Fruit fly (Drosophila melanogaster) whole organism, pupa: Measurements from ENCODE around the gene Mf.

Source experiments
- CG10348 ChIP-seq: fragments of 200-800 bp; sonication (Bioruptor generic); IDR thresholded peaks from 2 replicates; pipeline ENCODE4 v1.3.6; 2022; ENCODE audit warnings: missing biosample characterization, missing genetic modification characterization
- CG12605 ChIP-seq: fragments of 200-800 bp; sonication (Bioruptor generic); IDR thresholded peaks from 2 replicates; pipeline ENCODE4 v1.3.6; 2022; ENCODE audit warnings: missing biosample characterization, missing genetic modification characterization
- CG13204 ChIP-seq: fragments of 200-800 bp; sonication (Bioruptor generic); optimal IDR thresholded peaks from 2 replicates; lab custom pipeline; 2018; ENCODE audit warnings: missing biosample characterization, mild to moderate bottlenecking, missing genetic modification characterization, moderate library complexity
- CG14655 ChIP-seq: fragments of 200-800 bp; sonication (Bioruptor generic); optimal IDR thresholded peaks from 3 replicates; lab custom pipeline; 2017; ENCODE audit warnings: mild to moderate bottlenecking, missing biosample characterization, missing genetic modification reagents, missing genetic modification characterization
- CG15710 ChIP-seq: fragments of 200-800 bp; sonication (Bioruptor generic); optimal IDR thresholded peaks from 2 replicates; lab custom pipeline; 2018; ENCODE audit warnings: missing biosample characterization, mild to moderate bottlenecking, missing genetic modification characterization, moderate library complexity
- CG17806 ChIP-seq: fragments of 200-800 bp; sonication (Bioruptor generic); optimal IDR thresholded peaks from 2 replicates; lab custom pipeline; 2018; ENCODE audit warnings: missing biosample characterization, mild to moderate bottlenecking, missing genetic modification characterization, moderate library complexity
- CG32121 ChIP-seq: fragments of 200-800 bp; sonication (Bioruptor generic); IDR thresholded peaks from 2 replicates; pipeline ENCODE4 v1.3.6; 2022; ENCODE audit warnings: missing biosample characterization, missing genetic modification characterization
- CG34367 ChIP-seq: fragments of 200-800 bp; sonication (Bioruptor generic); optimal IDR thresholded peaks from 2 replicates; lab custom pipeline; 2018; ENCODE audit warnings: missing biosample characterization, mild to moderate bottlenecking, missing genetic modification characterization
- CG4496 ChIP-seq: fragments of 200-800 bp; sonication (Bioruptor generic); IDR thresholded peaks from 3 replicates; pipeline ENCODE4 v1.3.6; 2022; ENCODE audit warnings: missing biosample characterization, missing genetic modification characterization
- CG8159 ChIP-seq: fragments of 200-800 bp; sonication (Bioruptor generic); optimal IDR thresholded peaks from 3 replicates; lab custom pipeline; 2018; ENCODE audit warnings: missing biosample characterization, mild to moderate bottlenecking, missing genetic modification characterization, moderate library complexity
- CG8301 ChIP-seq: fragments of 200-800 bp; sonication (Bioruptor generic); optimal IDR thresholded peaks from 2 replicates; lab custom pipeline; 2018; ENCODE audit warnings: missing biosample characterization, mild to moderate bottlenecking, missing genetic modification characterization
- CG9948 ChIP-seq: fragments of 200-800 bp; sonication (Bioruptor generic); optimal IDR thresholded peaks from 2 replicates; lab custom pipeline; 2018; ENCODE audit warnings: missing biosample characterization, mild to moderate bottlenecking, missing genetic modification characterization, moderate library complexity
- D1 ChIP-seq: fragments of 200-800 bp; sonication (Bioruptor generic); optimal IDR thresholded peaks from 2 replicates; lab custom pipeline; 2018; ENCODE audit warnings: missing biosample characterization, mild to moderate bottlenecking, missing genetic modification characterization, moderate library complexity
- EcR ChIP-seq: fragments of 200-800 bp; sonication (Bioruptor generic); optimal IDR thresholded peaks from 3 replicates; lab custom pipeline; 2019; ENCODE audit warnings: missing biosample characterization, missing genetic modification characterization, mild to moderate bottlenecking, moderate library complexity, missing genetic modification reagents
- Ets98B ChIP-seq: fragments of 200-800 bp; sonication (Bioruptor generic); IDR thresholded peaks from 2 replicates; pipeline ENCODE4 v1.3.6; 2022; ENCODE audit warnings: missing biosample characterization, missing genetic modification characterization
- Pif1A ChIP-seq: fragments of 200-800 bp; sonication (Bioruptor generic); optimal IDR thresholded peaks from 3 replicates; lab custom pipeline; 2016; ENCODE audit warnings: missing biosample characterization, missing genetic modification characterization
- Pif1B ChIP-seq: fragments of 200-800 bp; sonication (Bioruptor generic); optimal IDR thresholded peaks from 3 replicates; lab custom pipeline; 2016; ENCODE audit warnings: missing biosample characterization, missing genetic modification characterization
- Snoo ChIP-seq: fragments of 200-800 bp; sonication (Bioruptor generic); optimal IDR thresholded peaks from 3 replicates; lab custom pipeline; 2017; ENCODE audit warnings: missing biosample characterization, mild to moderate bottlenecking, missing genetic modification characterization, inconsistent platforms
- fd96Ca ChIP-seq: fragments of 200-800 bp; sonication (Bioruptor generic); IDR thresholded peaks from 3 replicates; pipeline ENCODE4 v1.3.6; 2022; ENCODE audit warnings: missing biosample characterization, missing genetic modification characterization
- gl ChIP-seq: fragments of 200-800 bp; sonication (Bioruptor generic); optimal IDR thresholded peaks from 2 replicates; lab custom pipeline; 2018; ENCODE audit warnings: missing biosample characterization, mild to moderate bottlenecking, missing genetic modification characterization
- rn ChIP-seq: fragments of 200-800 bp; sonication (Bioruptor generic); IDR thresholded peaks from 2 replicates; pipeline ENCODE4 v1.3.6; 2022; ENCODE audit warnings: missing biosample characterization, missing genetic modification characterization

Mf gene

dm6 chr3R:15213362-15213989 is 32.2 kb upstream of the Mf start, which contains the start of the genes CG6654 and CG4210:
Gene CG6654 (minus strand): TSS chr3R:15213658.
Gene CG4210 (plus strand): TSS chr3R:15213974.
- TF ChIP-seq CG32121: no peak
- no peak for TF ChIP-seq CG8301 (tag; lab: Kevin White, UChicago)
- no peak for TF ChIP-seq CG14655 (GFP tag; lab: Kevin White, UChicago)
- TF ChIP-seq Pif1A (GFP tag; lab: Kevin White, UChicago): no peak
- TF ChIP-seq Pif1B (GFP tag; lab: Kevin White, UChicago): no peak
- no peak for TF ChIP-seq gl (tag; lab: Kevin White, UChicago)
- TF ChIP-seq CG12605 (GFP tag; lab: Robert Waterston, UW): no peak

- TF ChIP-seq fd96Ca (GFP tag; lab: Robert Waterston, UW): peak; percentile 68; the same call in 2 of the 3 replicates
- TF ChIP-seq CG15710 (tag; lab: Kevin White, UChicago): peak; percentile 32
- peak; percentile 68 for TF ChIP-seq Ets98B (GFP tag; lab: Robert Waterston, UW)
- peak; percentile 34 for TF ChIP-seq Snoo
- no peak for TF ChIP-seq CG13204
- no peak for TF ChIP-seq CG10348 (GFP tag; lab: Robert Waterston, UW)
- no peak for TF ChIP-seq CG34367 (tag; lab: Kevin White, UChicago)
- no peak for TF ChIP-seq Pif1A (GFP tag; lab: Kevin White, UChicago)
- TF ChIP-seq CG8159 (tag; lab: Kevin White, UChicago): no peak
- TF ChIP-seq CG17806 (tag; lab: Kevin White, UChicago): no peak
- no peak; the same call in 1 of the 2 replicates for TF ChIP-seq CG12605 (GFP tag; lab: Robert Waterston, UW)
- no peak for TF ChIP-seq CG14655 (GFP tag; lab: Kevin White, UChicago)
- no peak for TF ChIP-seq D1
- peak; percentile 32; the same call in 1 of the 2 replicates for TF ChIP-seq rn (GFP tag; lab: Robert Waterston, UW)
- 0 out of 2 replicates have a peak, but pooled peaks have one; percentile 24 for TF ChIP-seq CG32121
- TF ChIP-seq CG4496 (GFP tag; lab: Robert Waterston, UW): peak; percentile 71
- TF ChIP-seq Pif1B (GFP tag; lab: Kevin White, UChicago): no peak
- TF ChIP-seq gl (tag; lab: Kevin White, UChicago): no peak
- TF ChIP-seq CG9948: no peak
- TF ChIP-seq CG8301 (tag; lab: Kevin White, UChicago): no peak
- no peak for TF ChIP-seq EcR
These were observed 27.6 kb upstream of the Mf start, which contains the start of the genes Spn88Eb and Mau2 for dm6 chr3R:15208712-15209499. Gene Spn88Eb (minus strand): TSS chr3R:15208762. Gene Mau2 (plus strand): TSS chr3R:15209204.

DNA sequence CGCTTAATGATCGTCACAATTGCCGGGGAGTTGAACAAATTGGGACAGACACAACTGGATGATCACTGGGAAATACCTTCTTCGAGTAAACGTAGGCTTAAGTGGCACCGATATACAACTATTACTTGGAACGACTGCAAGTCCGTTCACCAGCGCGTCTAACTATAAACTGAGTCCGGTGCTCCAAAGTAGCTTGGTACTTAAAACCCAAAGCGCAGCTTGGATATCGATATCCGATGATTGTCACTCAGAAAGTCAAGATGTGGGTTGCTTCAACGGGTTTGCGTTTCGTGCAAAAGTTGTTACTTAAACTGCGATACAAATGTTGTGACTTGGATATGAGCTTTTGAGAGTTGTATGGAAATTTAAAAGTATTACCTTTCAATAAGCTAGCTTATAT is 25.0 kb upstream of the Mf start, which contains the start of gene Spn88Ea:
Gene Spn88Ea, minus strand, starts transcription at position 175 of the 400 bp plus-strand sequence.
- no peak for TF ChIP-seq CG10348 (GFP tag; lab: Robert Waterston, UW)
- TF ChIP-seq Pif1A (GFP tag; lab: Kevin White, UChicago): no peak
- peak; percentile 40; the same call in 1 of the 2 replicates for TF ChIP-seq Ets98B (GFP tag; lab: Robert Waterston, UW)
- TF ChIP-seq gl (tag; lab: Kevin White, UChicago): no peak
- no peak for TF ChIP-seq Pif1B (GFP tag; lab: Kevin White, UChicago)
- peak; percentile 20 for TF ChIP-seq EcR

- TF ChIP-seq gl (tag; lab: Kevin White, UChicago) (no peak), CG4496 (GFP tag; lab: Robert Waterston, UW) (peak; percentile 28; the same call in 1 of the 3 replicates)
These were observed 23.9 kb upstream of the Mf start for dm6 chr3R:15205223-15205622.

dm6 chr3R:15198052-15198793 is 16.9 kb upstream of the Mf start:
- TF ChIP-seq EcR: peak; percentile 52
- TF ChIP-seq CG9948: no peak

DNA sequence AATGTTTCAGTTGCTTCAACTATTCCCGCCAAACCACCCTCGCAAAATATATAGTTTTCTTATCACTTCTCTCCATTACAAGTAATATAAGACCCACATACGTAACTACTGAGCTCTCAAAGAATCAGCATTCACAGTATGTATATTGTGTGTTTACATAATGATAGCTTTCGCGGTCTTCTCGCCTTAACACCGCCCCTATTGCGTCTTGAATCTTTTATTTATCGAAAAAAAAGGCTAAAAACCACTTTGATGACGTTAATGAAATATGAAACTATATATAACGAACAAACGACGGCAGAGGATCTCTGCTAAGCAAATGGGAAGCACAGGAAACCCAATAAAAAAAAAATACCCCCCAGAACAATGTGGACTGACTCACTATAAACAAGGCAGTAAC is 16.1 kb upstream of the Mf start:
- TF ChIP-seq CG15710 (tag; lab: Kevin White, UChicago): no peak
- TF ChIP-seq gl (tag; lab: Kevin White, UChicago): peak; percentile 6
